Worm (Caenorhabditis elegans) whole organism, L1 larva: Measurements from ENCODE around the gene C47A10.16.
A peak's percentile ranks its signal among the peaks of the same experiment; 100 is the strongest.

Experiments used
- fkh-10 ChIP-seq: sonication (generic microtip); optimal IDR thresholded peaks from 2 replicates; lab custom pipeline; 2017; ENCODE audit warnings: missing biosample characterization, missing genetic modification reagents, missing genetic modification characterization
- nhr-19 ChIP-seq: fragments of 200-800 bp; sonication (Bioruptor generic); conservative IDR thresholded peaks from 2 replicates; pipeline ENCODE4 v1.3.6; 2022; ENCODE audit warnings: missing genetic modification characterization, missing compliant biosample characterization
- pag-3 ChIP-seq: sonication (generic microtip); optimal IDR thresholded peaks from 2 replicates; lab custom pipeline; 2017; ENCODE audit warnings: missing genetic modification characterization, mild to moderate bottlenecking, missing compliant biosample characterization, antibody characterized with exemption, borderline replicate concordance; ENCODE audit not compliant: insufficient read depth
- pax-3 ChIP-seq: fragments of 200-800 bp; sonication (Bioruptor generic); optimal IDR thresholded peaks from 2 replicates; lab custom pipeline; 2018; ENCODE audit warnings: mild to moderate bottlenecking, missing genetic modification characterization, moderate library complexity, missing compliant biosample characterization
- sptf-1 ChIP-seq: fragments of 150-350 bp; optimal IDR thresholded peaks from 2 replicates; lab custom pipeline; 2014; ENCODE audit warnings: missing biosample characterization, missing genetic modification characterization
- zip-4 ChIP-seq: fragments of 200-800 bp; sonication (Bioruptor generic); optimal IDR thresholded peaks from 2 replicates; lab custom pipeline; 2018; ENCODE audit warnings: mild to moderate bottlenecking, missing genetic modification characterization, moderate library complexity, missing compliant biosample characterization

DNA sequence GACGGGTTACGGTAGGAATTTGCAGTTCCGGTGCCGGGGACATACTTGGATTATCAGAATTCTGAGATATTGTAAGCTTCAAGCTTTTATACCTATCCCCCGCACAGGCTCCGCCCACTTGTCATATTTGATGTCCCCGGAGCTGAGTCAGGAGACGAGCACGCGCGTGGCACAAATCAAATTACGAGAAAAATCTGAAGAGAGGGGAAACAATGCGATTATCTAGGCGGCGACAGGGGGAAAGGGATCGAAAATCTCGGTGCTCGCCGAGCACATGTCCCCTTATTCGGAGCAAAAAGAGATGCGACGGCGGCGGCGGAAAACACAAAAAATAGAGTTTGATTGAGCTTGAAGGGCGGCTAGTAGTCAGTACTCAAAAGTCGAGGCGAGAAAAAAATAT, 15.8 kb downstream of the C47A10.16 start, which contains the start of gene R12G8.1:
- TF ChIP-seq pag-3 (tag; lab: Kevin White, UChicago) (no peak), sptf-1 (tag; lab: Kevin White, UChicago) (no peak), nhr-19 (GFP tag; lab: Robert Waterston, UW) (no peak), fkh-10 (GFP tag; lab: Kevin White, UChicago) (peak; percentile 89), zip-4 (GFP tag; lab: Kevin White, UChicago) (no peak), pax-3 (tag; lab: Kevin White, UChicago) (no peak)
